Fruit fly (Drosophila melanogaster): ENCODE results near the gene GMF.

Gene GMF

dm6 chr2L:16325515-16326257 lies 22.9 kb upstream of the GMF start, which contains the start of gene cact (continued):
- TF ChIP-seq CG8281 (tag; optimal IDR thresholded peaks at IDR 0.05) (peak; percentile 68), ken (GFP tag; IDR thresholded peaks at IDR 0.05) (peak; percentile 88), Elba2 (GFP tag; optimal IDR thresholded peaks at IDR 0.05) (peak; percentile 54), CG14965 (GFP tag; optimal IDR thresholded peaks at IDR 0.05; ENCODE audit: borderline replicate concordance) (peak; percentile 44), CG17385 (GFP tag; optimal IDR thresholded peaks at IDR 0.05) (peak; percentile 78), H2.0 (GFP tag; IDR thresholded peaks at IDR 0.05) (peak; percentile 88), corto (GFP tag; optimal IDR thresholded peaks at IDR 0.05) (peak; percentile 78), pita (GFP tag; optimal IDR thresholded peaks at IDR 0.05) (no peak), Hey (tag; optimal IDR thresholded peaks at IDR 0.05) (peak; percentile 58), zfh1 (GFP tag; IDR thresholded peaks at IDR 0.05) (peak; percentile 91), fru (optimal IDR thresholded peaks at IDR 0.05) (no peak), CG13123 (GFP tag; optimal IDR thresholded peaks at IDR 0.05) (peak; percentile 87), shn (GFP tag; optimal IDR thresholded peaks at IDR 0.05) (peak; percentile 91), CG2202 (tag; optimal IDR thresholded peaks at IDR 0.05) (peak; percentile 76), YL-1 (GFP tag; optimal IDR thresholded peaks at IDR 0.05) (peak; percentile 70), MESR4 (GFP tag; optimal IDR thresholded peaks at IDR 0.05) (peak; percentile 29), CG4404 (GFP tag; IDR thresholded peaks at IDR 0.05) (peak; percentile 80), CG31365 (tag; optimal IDR thresholded peaks at IDR 0.05) (peak; percentile 16), CG11247 (GFP tag; IDR thresholded peaks at IDR 0.05) (peak; percentile 85), CG7963 (GFP tag; IDR thresholded peaks at IDR 0.05; ENCODE audit: partially characterized antibody) (no peak), Abd-B (GFP tag; optimal IDR thresholded peaks at IDR 0.05) (peak; percentile 91), Sin3A (optimal IDR thresholded peaks at IDR 0.05) (peak; percentile 45), CG17361 (GFP tag; IDR thresholded peaks at IDR 0.05) (peak; percentile 93), dmrt99B (tag; optimal IDR thresholded peaks at IDR 0.05) (peak; percentile 87), HLH54F (GFP tag; optimal IDR thresholded peaks at IDR 0.05) (peak; percentile 95), CG15269 (tag; optimal IDR thresholded peaks at IDR 0.05) (peak; percentile 89), Fer1 (GFP tag; optimal IDR thresholded peaks at IDR 0.05) (peak; percentile 93), oc (tag; optimal IDR thresholded peaks at IDR 0.05) (peak; percentile 91), mld (GFP tag; IDR thresholded peaks at IDR 0.05; ENCODE audit: partially characterized antibody) (no peak), CG6654 (GFP tag; optimal IDR thresholded peaks at IDR 0.05) (peak; percentile 78), CG33557 (GFP tag; optimal IDR thresholded peaks at IDR 0.05) (peak; percentile 79), fd102C (GFP tag; optimal IDR thresholded peaks at IDR 0.05) (peak; percentile 49), CHES-1-like (GFP tag; optimal IDR thresholded peaks at IDR 0.05) (peak; percentile 96), repo (GFP tag; optimal IDR thresholded peaks at IDR 0.05) (peak; percentile 91), CG7786 (GFP tag; optimal IDR thresholded peaks at IDR 0.05) (peak; percentile 95), exex (tag; optimal IDR thresholded peaks at IDR 0.05) (peak; percentile 81), Hsf (GFP tag; optimal IDR thresholded peaks at IDR 0.05) (peak; percentile 95), NK7.1 (GFP tag; optimal IDR thresholded peaks at IDR 0.05) (peak; percentile 85), run (tag; optimal IDR thresholded peaks at IDR 0.05) (peak; percentile 89), CG18011 (GFP tag; optimal IDR thresholded peaks at IDR 0.05) (peak; percentile 85), peb (GFP tag; IDR thresholded peaks at IDR 0.05) (peak; percentile 74), Ets97D (GFP tag; optimal IDR thresholded peaks at IDR 0.05) (peak; percentile 91), Dll (GFP tag; IDR thresholded peaks at IDR 0.05; ENCODE audit: partially characterized antibody) (peak; percentile 66), ato (GFP tag; IDR thresholded peaks at IDR 0.05; ENCODE audit: partially characterized antibody) (no peak), CG9437 (GFP tag; optimal IDR thresholded peaks at IDR 0.05) (peak; percentile 79), wek (GFP tag; optimal IDR thresholded peaks at IDR 0.05) (peak; percentile 64), zfh2 (GFP tag; optimal IDR thresholded peaks at IDR 0.05) (peak; percentile 96), CG32532 (GFP tag; IDR thresholded peaks at IDR 0.05) (peak; percentile 94), Spps (tag; optimal IDR thresholded peaks at IDR 0.05) (peak; percentile 92)

Measured in whole organism, embryonic.